Worm (Caenorhabditis elegans): ENCODE results near the gene B0432.7.
"Not testable (repeated sequence)": the region's sequence is repeated elsewhere in the genome, so short reads cannot be mapped to it uniquely, and the experiment has no call there.

The B0432.7 gene

DNA sequence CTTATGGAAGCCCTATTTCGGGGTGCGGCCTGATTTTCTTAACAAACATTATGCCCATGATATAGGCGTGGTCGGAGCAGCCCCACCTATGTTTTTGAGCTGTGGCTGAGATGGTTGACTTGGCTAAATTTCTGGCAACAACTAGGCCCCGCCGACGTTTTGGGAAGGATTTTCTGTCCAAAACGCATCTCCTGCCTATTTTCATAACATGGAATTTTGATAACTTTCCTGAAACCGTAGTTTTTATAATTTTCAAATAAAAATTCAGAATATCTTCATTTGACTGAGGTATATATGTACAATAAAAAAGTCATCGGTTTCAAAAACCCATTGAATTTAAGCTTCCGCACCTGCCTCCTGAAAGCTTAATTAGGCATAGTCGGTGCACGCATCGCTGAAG is 47.4 kb upstream of the B0432.7 start:
- TF ChIP-seq ztf-11 (tag; optimal IDR thresholded peaks at IDR 0.05) (no peak), sem-4 (tag; optimal IDR thresholded peaks at IDR 0.05) (no peak), ceh-16 (tag; optimal IDR thresholded peaks at IDR 0.05) (no peak), aly-2 (tag; optimal IDR thresholded peaks at IDR 0.05) (no peak), alr-1 (tag; optimal IDR thresholded peaks at IDR 0.05) (no peak), nhr-129 (tag; optimal IDR thresholded peaks at IDR 0.05) (no peak), nhr-237 (tag; optimal IDR thresholded peaks at IDR 0.05) (no peak)

DNA sequence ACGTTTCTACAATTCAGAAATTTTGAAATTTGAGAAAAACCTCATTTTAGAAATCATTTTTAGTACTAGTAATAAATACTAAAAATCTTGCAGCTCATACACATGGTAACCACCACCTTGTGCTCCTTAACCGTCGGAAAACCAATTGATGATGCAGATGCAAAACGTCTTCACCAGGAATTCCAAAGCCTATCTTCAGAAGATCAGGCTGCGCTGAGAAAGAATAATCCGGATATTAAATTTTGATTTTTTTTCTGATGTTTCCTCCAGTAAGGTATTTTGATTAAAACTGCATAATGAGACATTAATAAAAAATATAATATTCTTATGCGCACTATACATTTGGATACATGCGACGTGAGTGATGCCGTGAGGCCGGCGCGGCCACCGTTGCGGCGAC is 47.0 kb upstream of the B0432.7 start:
- TF ChIP-seq mdl-1 (tag; optimal IDR thresholded peaks at IDR 0.05) (no peak), alr-1 (tag; optimal IDR thresholded peaks at IDR 0.05) (no peak), nhr-23 (tag; optimal IDR thresholded peaks at IDR 0.05) (no peak), crh-2 (tag; optimal IDR thresholded peaks at IDR 0.05) (no peak), nhr-21 (tag; optimal IDR thresholded peaks at IDR 0.05) (no peak), nhr-25 (tag; optimal IDR thresholded peaks at IDR 0.05) (no peak), nhr-12 (tag; optimal IDR thresholded peaks at IDR 0.05) (no peak), snpc-4 (tag; optimal IDR thresholded peaks at IDR 0.05) (no peak), C34F6.9 (tag; optimal IDR thresholded peaks at IDR 0.05) (no peak), lsy-2 (tag; optimal IDR thresholded peaks at IDR 0.05) (no peak), lin-13 (GFP tag; optimal IDR thresholded peaks at IDR 0.05) (no peak), blmp-1 (tag; optimal IDR thresholded peaks at IDR 0.05; ENCODE audit: insufficient read depth) (no peak), sma-9 (GFP tag; optimal IDR thresholded peaks at IDR 0.05) (no peak), sma-9 (tag; optimal IDR thresholded peaks at IDR 0.05) (no peak)

DNA sequence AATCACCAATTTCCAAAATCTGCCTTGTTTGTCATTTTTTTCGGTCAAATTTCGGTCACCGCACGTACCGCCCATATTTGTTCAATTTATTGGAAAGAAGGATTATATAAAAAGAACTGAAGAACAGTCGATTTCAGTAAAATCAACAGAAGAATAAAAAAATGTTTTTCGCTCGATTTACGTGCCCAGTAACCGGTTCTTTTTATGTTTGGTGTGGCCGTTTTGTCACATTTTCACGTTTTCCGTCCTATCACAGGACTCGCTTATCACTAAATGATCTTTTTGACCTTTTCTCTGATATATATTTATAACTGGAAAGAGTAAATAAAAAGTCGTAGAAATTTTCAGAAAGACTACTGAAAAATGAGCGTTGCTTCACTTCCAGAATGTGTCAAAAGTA is 45.7 kb upstream of the B0432.7 start, which contains the start of gene far-7:
far-7 (plus strand) TSS at position 331 of the 400 bp plus-strand sequence.
- TF ChIP-seq gmeb-1 (tag; optimal IDR thresholded peaks at IDR 0.05) = peak; percentile 1
- peak; percentile 74 for TF ChIP-seq ama-1 (optimal IDR thresholded peaks at IDR 0.05)
- TF ChIP-seq nhr-6 (tag; optimal IDR thresholded peaks at IDR 0.05) = no peak

DNA sequence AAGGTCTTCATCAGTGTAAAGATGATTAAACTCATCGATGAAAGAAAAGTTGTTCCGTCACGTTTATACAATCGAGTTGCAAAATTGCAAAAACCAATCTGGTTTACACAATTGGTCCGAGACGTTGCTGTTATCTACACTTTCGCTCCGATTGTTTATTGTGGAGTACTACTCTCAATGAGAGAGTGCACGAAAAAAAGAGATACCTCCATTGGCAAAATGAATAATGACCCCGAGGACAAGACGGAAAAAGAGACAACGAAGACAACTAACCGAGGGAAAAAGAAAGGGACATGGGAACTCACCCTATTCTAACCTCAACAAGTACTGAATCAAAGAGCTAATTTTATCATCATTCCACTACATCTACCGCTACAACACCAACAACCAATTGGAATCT is 39.8 kb upstream of the B0432.7 start:
- TF ChIP-seq sma-9 (GFP tag; optimal IDR thresholded peaks at IDR 0.05) (peak; percentile 1), sma-9 (tag; optimal IDR thresholded peaks at IDR 0.05) (no peak), ceh-16 (tag; optimal IDR thresholded peaks at IDR 0.05) (peak; percentile 12), mdl-1 (tag; optimal IDR thresholded peaks at IDR 0.05) (no peak), nhr-129 (tag; optimal IDR thresholded peaks at IDR 0.05) (peak; percentile 32)

DNA sequence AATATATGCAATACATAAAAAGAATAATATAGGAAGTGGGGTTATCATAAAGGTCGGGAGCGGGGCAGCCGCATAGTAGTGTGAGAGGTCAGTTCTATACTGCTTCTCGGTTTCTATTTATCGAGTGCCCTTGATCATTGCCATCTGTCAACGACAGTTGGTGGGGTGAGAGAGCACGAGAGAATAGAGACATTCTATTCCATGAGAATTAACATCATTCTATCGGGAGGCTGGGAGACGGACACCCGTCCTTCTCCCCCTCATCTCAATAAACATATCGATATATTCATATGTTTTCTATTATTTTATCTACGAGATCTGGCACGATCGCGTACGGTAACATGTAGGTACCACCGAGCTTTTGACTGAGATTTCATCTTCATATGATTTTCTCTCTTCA is 38.3 kb upstream of the B0432.7 start, which contains the start of gene mps-2:
mps-2 (minus strand) TSS at position 101 of the 400 bp plus-strand sequence.
- not testable (repeated sequence) for TF ChIP-seq lin-13 (GFP tag; optimal IDR thresholded peaks at IDR 0.05); peb-1 (tag; optimal IDR thresholded peaks at IDR 0.05); C34F6.9 (tag; optimal IDR thresholded peaks at IDR 0.05)

DNA sequence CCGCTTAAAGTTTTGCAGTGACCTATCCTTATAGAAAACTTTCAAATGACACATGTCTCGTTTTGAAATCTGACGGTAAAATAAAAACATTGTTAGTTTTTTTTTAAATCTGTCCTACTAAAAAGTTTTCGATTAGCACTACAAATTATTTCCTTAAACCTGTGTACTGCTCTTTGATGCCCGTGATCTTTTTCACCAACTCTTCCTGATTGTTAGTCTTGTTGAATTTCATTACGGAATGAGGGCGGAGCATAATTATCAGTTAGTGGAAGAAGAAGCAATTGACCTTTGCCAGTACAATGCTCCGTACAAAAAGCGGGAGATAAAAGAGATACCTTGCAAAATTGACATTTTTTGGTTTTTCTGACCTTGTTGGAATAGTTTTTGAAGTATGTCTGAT is 33.4 kb upstream of the B0432.7 start, which contains the start of gene K01A2.4:
K01A2.4 (plus strand) TSS at position 301 of the 400 bp plus-strand sequence.
- TF ChIP-seq sma-3 (GFP tag; optimal IDR thresholded peaks at IDR 0.05) (no peak), nhr-129 (tag; optimal IDR thresholded peaks at IDR 0.05) (no peak), unc-62 (GFP tag; optimal IDR thresholded peaks at IDR 0.05) (no peak), sem-4 (tag; optimal IDR thresholded peaks at IDR 0.05) (no peak), lsy-2 (tag; optimal IDR thresholded peaks at IDR 0.05) (no peak), unc-55 (GFP tag; optimal IDR thresholded peaks at IDR 0.05) (no peak), lin-13 (GFP tag; optimal IDR thresholded peaks at IDR 0.05) (no peak), unc-39 (tag; optimal IDR thresholded peaks at IDR 0.05) (no peak), ztf-4 (tag; optimal IDR thresholded peaks at IDR 0.05) (no peak)

DNA sequence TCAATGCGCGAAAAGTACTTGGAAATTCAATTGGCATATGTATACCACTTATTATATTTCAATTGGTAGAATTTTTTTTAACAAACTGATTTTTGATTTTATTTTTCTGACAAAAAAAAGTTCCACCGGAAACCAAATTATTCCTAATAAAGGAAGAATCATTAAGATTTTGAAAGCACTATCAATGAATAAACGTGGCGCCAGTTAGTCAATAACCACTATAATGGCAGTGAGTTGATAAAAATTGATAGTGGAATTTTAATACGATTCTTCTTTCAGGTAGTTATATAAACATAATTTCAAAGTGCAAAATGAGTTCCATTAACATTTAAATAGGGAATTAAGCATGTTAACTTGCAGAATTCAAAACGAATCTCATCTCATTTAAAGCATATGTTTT is 31.9 kb upstream of the B0432.7 start, which contains the start of gene col-69:
col-69 (minus strand) TSS at position 101 of the 400 bp plus-strand sequence.
- TF ChIP-seq fos-1 (tag; optimal IDR thresholded peaks at IDR 0.05) = peak; percentile 62
- no peak for TF ChIP-seq aly-2 (tag; optimal IDR thresholded peaks at IDR 0.05)
